Fruit fly (Drosophila melanogaster) whole organism, adult: ENCODE measurements around the gene Obp99d.

Experiments used
- CG14711 ChIP-seq: fragments of 200-800 bp; sonication (Bioruptor generic); optimal IDR thresholded peaks from 2 replicates; lab custom pipeline; 2018; ENCODE audit warnings: missing biosample characterization, mild to moderate bottlenecking, missing genetic modification characterization, moderate library complexity
- CG33017 ChIP-seq: fragments of 200-800 bp; sonication (Bioruptor generic); optimal IDR thresholded peaks from 2 replicates; lab custom pipeline; 2018; ENCODE audit warnings: missing biosample characterization, mild to moderate bottlenecking, missing genetic modification characterization, moderate library complexity
- CG5204 ChIP-seq: fragments of 200-800 bp; sonication (Bioruptor generic); optimal IDR thresholded peaks from 2 replicates; lab custom pipeline; 2016; ENCODE audit warnings: missing biosample characterization, missing genetic modification characterization
- CG7045 ChIP-seq: fragments of 200-800 bp; sonication (Bioruptor generic); optimal IDR thresholded peaks from 2 replicates; lab custom pipeline; 2017; ENCODE audit warnings: missing biosample characterization, mild to moderate bottlenecking, missing genetic modification characterization
- Crg-1 ChIP-seq: fragments of 200-800 bp; sonication (Bioruptor generic); optimal IDR thresholded peaks from 2 replicates; lab custom pipeline; 2016; ENCODE audit warnings: missing biosample characterization, missing genetic modification characterization
- Hr96 ChIP-seq: fragments of 200-800 bp; sonication (Bioruptor generic); optimal IDR thresholded peaks from 2 replicates; lab custom pipeline; 2016; ENCODE audit warnings: missing biosample characterization, missing genetic modification characterization
- Mnt ChIP-seq: fragments of 200-800 bp; sonication (Bioruptor generic); optimal IDR thresholded peaks from 2 replicates; lab custom pipeline; 2016; ENCODE audit warnings: missing biosample characterization, mild to moderate bottlenecking, missing genetic modification characterization
- cic ChIP-seq: fragments of 200-800 bp; sonication (Bioruptor generic); optimal IDR thresholded peaks from 2 replicates; lab custom pipeline; 2017; ENCODE audit warnings: missing biosample characterization, mild to moderate bottlenecking, missing genetic modification characterization, moderate library complexity
- kay ChIP-seq: fragments of 200-800 bp; sonication (Bioruptor generic); peaks from one replicate; lab custom pipeline; 2016; ENCODE audit warnings: missing biosample characterization, missing genetic modification characterization, borderline replicate concordance
- ovo ChIP-seq: fragments of 200-800 bp; sonication (Bioruptor generic); optimal IDR thresholded peaks from 2 replicates; lab custom pipeline; 2016; ENCODE audit warnings: missing biosample characterization, missing genetic modification characterization
- pad ChIP-seq: fragments of 200-800 bp; sonication (Bioruptor generic); optimal IDR thresholded peaks from 3 replicates; lab custom pipeline; 2017; ENCODE audit warnings: missing biosample characterization, missing genetic modification characterization, mild to moderate bottlenecking, moderate library complexity, missing genetic modification reagents
- tj ChIP-seq: fragments of 200-800 bp; sonication (Bioruptor generic); optimal IDR thresholded peaks from 3 replicates; lab custom pipeline; 2017; ENCODE audit warnings: missing biosample characterization, mild to moderate bottlenecking, missing genetic modification characterization, moderate library complexity
- toe ChIP-seq: fragments of 200-800 bp; sonication (Bioruptor generic); optimal IDR thresholded peaks from 2 replicates; lab custom pipeline; 2016; ENCODE audit warnings: missing biosample characterization, missing genetic modification characterization

DNA sequence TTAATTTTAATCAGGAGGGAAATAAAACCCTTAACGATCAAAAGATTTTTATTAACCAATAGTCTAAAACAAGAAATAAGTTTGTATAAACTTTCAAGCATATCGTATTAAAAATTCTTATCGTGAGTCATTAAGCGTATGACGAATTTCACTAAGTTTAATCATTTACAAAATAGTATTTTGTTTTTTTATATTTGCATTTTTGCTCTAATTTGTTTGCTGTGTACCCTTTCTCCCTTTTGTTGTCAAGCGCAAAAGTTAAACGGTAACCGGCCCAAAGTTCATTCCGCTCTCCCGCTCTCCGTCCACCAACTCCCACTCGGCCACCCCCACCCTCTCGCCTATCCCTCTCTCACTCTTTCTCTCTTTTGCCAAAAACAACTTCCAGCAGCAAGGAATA is 49.5 kb downstream of the Obp99d start:
- TF ChIP-seq tj (GFP tag; lab: Kevin White, UChicago) (no peak), ovo (GFP tag; lab: Kevin White, UChicago) (no peak), kay (GFP tag; lab: Kevin White, UChicago) (no peak), CG7045 (no peak), toe (GFP tag; lab: Kevin White, UChicago) (no peak), CG33017 (tag; lab: Kevin White, UChicago) (no peak), pad (GFP tag; lab: Kevin White, UChicago) (no peak), CG14711 (tag; lab: Kevin White, UChicago) (no peak), Crg-1 (GFP tag; lab: Kevin White, UChicago) (no peak), CG5204 (GFP tag; lab: Kevin White, UChicago) (no peak), cic (GFP tag; lab: Kevin White, UChicago) (no peak), Mnt (GFP tag; lab: Kevin White, UChicago) (no peak), Hr96 (GFP tag; lab: Kevin White, UChicago) (no peak)
